Fruit fly (Drosophila melanogaster): ENCODE data around the gene Cog3.

Gene Cog3

DNA sequence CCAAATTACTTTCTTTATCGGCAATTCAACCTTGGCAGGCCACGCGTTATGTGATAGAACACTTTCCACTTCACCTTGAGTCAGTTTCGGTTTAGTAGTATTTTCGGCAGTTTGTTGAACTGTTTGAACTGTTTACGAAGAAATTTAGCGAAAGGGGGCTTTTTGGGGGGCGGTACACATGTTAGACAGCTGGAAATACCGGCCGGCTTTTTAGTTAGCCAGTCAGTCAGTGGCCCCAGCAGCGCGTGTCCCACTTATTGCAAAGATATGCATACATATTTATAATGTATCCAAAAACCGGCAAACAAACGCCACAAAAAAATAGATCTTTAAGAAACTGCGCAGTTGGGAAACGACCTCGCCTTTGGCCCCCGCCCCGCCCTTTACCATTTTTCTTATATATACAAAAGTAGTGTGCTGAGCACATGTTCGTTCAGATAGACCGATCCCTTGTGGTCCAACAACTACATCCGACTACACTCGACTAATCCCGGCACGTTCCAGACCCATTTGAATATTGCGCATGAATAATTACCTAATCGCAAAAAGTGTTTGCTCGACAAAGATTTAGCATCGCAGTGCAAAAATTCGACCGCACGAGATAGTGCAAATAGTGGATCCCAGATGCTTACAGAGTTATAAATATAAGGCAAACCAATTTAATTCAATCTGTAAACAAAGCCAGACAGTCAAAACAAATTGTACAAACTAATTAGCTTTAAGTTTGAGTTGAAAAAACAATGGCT lies 23.0 kb upstream of the Cog3 start:
- TF ChIP-seq CG15710 (tag; optimal IDR thresholded peaks at IDR 0.05): no peak
- peak; percentile 17 for TF ChIP-seq EcR (GFP tag; optimal IDR thresholded peaks at IDR 0.05)
- no peak for TF ChIP-seq CG34367 (tag; optimal IDR thresholded peaks at IDR 0.05)
- TF ChIP-seq gl (tag; optimal IDR thresholded peaks at IDR 0.05): no peak

DNA sequence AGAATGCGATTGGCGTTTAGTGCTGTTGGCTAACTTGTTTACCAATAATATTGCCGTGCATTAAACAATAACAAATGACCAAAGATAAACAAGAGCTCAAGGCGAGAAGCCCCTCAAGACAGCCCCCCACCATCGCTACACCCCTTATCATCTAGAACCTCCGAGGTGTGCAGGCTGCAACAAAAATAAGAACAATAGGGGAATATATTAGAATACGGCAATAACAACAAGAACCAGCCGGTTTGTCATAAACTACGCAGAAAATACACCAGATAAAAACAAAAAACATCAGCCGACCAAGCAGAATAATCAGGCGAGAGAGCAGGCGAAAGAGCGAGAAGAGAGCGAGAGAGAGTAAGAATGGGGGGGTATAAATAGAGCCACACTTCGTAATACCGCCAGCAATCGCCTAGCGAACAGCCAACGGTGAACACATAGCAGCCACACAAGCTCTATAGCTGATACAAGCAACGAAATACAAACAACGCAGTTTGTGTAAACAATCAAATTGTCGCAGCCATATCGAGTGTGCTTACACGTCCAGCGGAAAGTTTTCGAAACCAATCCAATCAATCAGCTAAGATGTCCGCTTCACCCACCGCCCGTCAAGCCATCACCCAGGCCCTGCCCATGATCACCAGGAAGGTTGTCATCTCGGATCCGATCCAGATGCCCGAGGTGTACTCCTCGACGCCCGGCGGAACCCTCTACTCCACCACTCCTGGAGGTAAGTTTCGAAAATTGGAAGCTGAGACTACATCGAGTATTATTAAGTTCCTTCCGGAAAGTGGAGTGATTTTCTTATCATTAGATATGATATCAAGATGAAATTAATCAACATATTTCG lies 21.4 kb upstream of the Cog3 start, which contains the start of gene Thor:
Thor (plus strand) TSS at position 401 of the 847 bp plus-strand sequence.
- TF ChIP-seq CG8301 (tag; optimal IDR thresholded peaks at IDR 0.05): peak; percentile 12
- peak; percentile 60 for TF ChIP-seq Snoo (tag; optimal IDR thresholded peaks at IDR 0.05)
- TF ChIP-seq CG8159 (tag; optimal IDR thresholded peaks at IDR 0.05): peak; percentile 6
- TF ChIP-seq Pif1B (GFP tag; optimal IDR thresholded peaks at IDR 0.05): no peak
- peak; percentile 45 for TF ChIP-seq CG13204 (GFP tag; optimal IDR thresholded peaks at IDR 0.05)
- TF ChIP-seq CG15710 (tag; optimal IDR thresholded peaks at IDR 0.05): no peak
- peak; percentile 53 for TF ChIP-seq CG32121 (GFP tag; IDR thresholded peaks at IDR 0.05)
- no peak for TF ChIP-seq CG34367 (tag; optimal IDR thresholded peaks at IDR 0.05)
- peak; percentile 50; the same call in 1 of the 3 replicates for TF ChIP-seq fd96Ca (GFP tag; IDR thresholded peaks at IDR 0.05)
- 0 out of 2 replicates have a peak, but pooled peaks have one; percentile 27 for TF ChIP-seq CG12605 (GFP tag; IDR thresholded peaks at IDR 0.05)
- no peak for TF ChIP-seq rn (GFP tag; IDR thresholded peaks at IDR 0.05)
- TF ChIP-seq CG10348 (GFP tag; IDR thresholded peaks at IDR 0.05): no peak
- no peak for TF ChIP-seq CG14655 (GFP tag; optimal IDR thresholded peaks at IDR 0.05)
- peak; percentile 47 for TF ChIP-seq gl (tag; optimal IDR thresholded peaks at IDR 0.05)
- no peak for TF ChIP-seq CG17806 (tag; optimal IDR thresholded peaks at IDR 0.05)
- TF ChIP-seq D1 (tag; optimal IDR thresholded peaks at IDR 0.05): no peak
- TF ChIP-seq EcR (GFP tag; optimal IDR thresholded peaks at IDR 0.05): peak; percentile 56
- peak; percentile 54; the same call in 1 of the 2 replicates for TF ChIP-seq Ets98B (GFP tag; IDR thresholded peaks at IDR 0.05)
- peak; percentile 30 for TF ChIP-seq Pif1A (GFP tag; optimal IDR thresholded peaks at IDR 0.05)
- no peak for TF ChIP-seq CG9948 (tag; optimal IDR thresholded peaks at IDR 0.05)
- peak; percentile 67; the same call in 2 of the 3 replicates for TF ChIP-seq CG4496 (GFP tag; IDR thresholded peaks at IDR 0.05)

DNA sequence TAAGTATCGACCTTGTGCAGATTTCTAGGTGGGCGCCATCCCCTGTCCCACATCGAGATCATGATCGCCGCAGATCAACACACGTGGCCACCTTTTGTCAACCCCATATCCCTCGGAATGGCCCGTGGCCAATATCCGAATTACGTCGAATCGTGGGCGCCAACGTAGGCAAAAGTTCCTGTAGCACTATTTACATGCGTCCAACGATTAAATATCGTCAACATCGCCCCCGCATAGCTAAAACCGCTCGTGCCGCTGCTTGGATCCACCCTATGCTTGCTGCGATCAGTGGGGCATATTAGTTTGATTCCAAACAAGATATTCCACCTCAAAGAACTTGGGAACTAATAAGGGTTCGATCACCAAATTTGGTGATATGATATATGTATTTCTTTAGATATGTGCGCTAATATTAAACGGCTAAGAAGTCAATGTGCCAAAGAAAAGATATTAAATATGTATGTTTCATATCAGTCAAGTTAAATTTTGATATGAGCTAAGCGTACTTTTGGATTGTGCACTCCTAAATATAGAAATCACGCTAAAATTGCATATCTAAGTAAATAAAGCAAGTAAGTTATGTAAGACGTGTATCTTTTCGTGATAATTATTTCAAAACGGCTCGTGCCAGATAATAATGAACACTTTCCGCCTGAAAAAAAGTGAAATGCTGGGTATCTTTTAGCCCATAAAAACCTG lies 20.3 kb upstream of the Cog3 start:
- TF ChIP-seq CG4496 (GFP tag; IDR thresholded peaks at IDR 0.05): peak; percentile 28; the same call in 1 of the 3 replicates
- TF ChIP-seq fd96Ca (GFP tag; IDR thresholded peaks at IDR 0.05): no peak
- TF ChIP-seq CG8159 (tag; optimal IDR thresholded peaks at IDR 0.05): peak; percentile 4

DNA sequence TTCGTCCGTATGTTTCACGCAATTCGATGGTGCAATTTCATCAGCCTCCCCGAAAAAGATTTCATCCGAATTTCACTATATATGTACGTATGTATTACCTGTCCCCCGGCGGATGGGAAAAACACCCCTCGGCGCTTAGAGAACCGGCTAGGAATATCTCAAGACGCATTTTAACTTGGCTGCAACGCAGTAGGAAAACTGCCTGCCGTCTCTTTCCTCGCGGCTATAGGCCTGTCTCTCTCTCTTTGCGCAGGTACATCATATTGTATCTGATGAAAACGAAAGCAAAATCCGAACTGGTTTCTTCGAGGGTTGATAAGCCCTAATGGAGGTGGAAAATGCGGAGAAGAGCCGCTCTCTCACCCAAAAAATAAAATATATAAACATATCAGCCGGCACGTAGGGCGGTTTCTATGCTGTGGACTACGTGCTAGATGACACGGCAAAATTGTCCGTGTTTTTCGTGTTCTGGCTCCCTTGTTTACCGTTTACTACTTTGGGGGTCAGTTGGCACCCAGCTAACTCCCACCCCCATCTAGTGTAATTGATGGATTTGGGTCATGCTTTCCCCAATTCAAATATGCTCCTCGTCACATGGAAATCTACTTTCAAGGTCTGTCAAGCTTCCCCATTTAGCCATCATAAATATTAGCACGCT lies 19.7 kb upstream of the Cog3 start:
- TF ChIP-seq CG4496 (GFP tag; IDR thresholded peaks at IDR 0.05): 0 out of 3 replicates have a peak, but pooled peaks have one; percentile 6
- TF ChIP-seq CG8301 (tag; optimal IDR thresholded peaks at IDR 0.05): no peak

DNA sequence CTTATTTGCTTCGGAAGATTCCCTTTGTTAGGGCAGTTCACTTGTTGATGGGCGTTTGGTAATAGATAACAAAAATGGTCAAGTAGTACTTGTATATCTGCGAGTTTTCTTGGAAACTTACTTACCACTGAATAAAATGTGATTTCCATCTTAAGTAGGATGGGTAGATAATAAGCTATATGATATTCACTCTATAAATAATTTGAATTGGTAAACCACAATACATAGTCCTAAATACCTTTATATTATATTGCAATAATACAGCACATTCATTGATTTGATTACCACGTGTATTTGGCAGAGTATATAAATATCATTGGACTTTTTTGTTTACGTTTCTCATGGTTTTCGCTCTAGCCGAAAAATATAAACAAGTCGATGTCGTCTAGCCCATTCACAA lies 19.1 kb upstream of the Cog3 start:
- TF ChIP-seq CG9948 (tag; optimal IDR thresholded peaks at IDR 0.05): no peak
- no peak for TF ChIP-seq fd96Ca (GFP tag; IDR thresholded peaks at IDR 0.05)
- TF ChIP-seq CG12605 (GFP tag; IDR thresholded peaks at IDR 0.05): no peak
- TF ChIP-seq gl (tag; optimal IDR thresholded peaks at IDR 0.05): no peak
- no peak for TF ChIP-seq rn (GFP tag; IDR thresholded peaks at IDR 0.05)
- TF ChIP-seq D1 (tag; optimal IDR thresholded peaks at IDR 0.05): no peak
- TF ChIP-seq CG34367 (tag; optimal IDR thresholded peaks at IDR 0.05): no peak
- TF ChIP-seq Snoo (tag; optimal IDR thresholded peaks at IDR 0.05): no peak
- no peak for TF ChIP-seq Pif1B (GFP tag; optimal IDR thresholded peaks at IDR 0.05)
- no peak for TF ChIP-seq CG8159 (tag; optimal IDR thresholded peaks at IDR 0.05)

DNA sequence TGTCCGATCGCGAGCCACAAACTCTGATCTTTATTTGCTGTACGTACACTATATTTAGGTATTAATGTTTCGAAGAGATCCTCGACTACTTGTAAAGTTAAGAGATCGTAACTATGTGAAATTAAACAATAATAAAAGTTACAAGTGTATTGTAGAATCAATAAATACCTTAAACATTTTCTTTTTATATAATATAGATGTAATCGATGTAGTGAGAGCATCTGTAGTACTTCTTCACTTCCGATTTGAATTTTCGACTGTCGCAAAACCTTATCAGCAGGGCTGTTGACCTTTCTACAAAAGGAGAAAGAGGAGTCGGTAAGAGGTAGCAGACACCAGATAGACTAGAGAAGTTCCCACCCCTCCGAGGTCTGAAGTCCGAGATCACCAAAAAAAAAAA lies 18.3 kb upstream of the Cog3 start:
- TF ChIP-seq EcR (GFP tag; optimal IDR thresholded peaks at IDR 0.05) (peak; percentile 70), CG8159 (tag; optimal IDR thresholded peaks at IDR 0.05) (peak; percentile 36), gl (tag; optimal IDR thresholded peaks at IDR 0.05) (no peak), Snoo (tag; optimal IDR thresholded peaks at IDR 0.05) (peak; percentile 22), Pif1B (GFP tag; optimal IDR thresholded peaks at IDR 0.05) (no peak), CG15710 (tag; optimal IDR thresholded peaks at IDR 0.05) (peak; percentile 28)
